Worm (Caenorhabditis elegans) whole organism, mixed stage, embryonic: ENCODE data around the gene Y43F8B.11.

Experiments
- ceh-43 ChIP-seq: fragments of 200-800 bp; sonication (Bioruptor generic); optimal IDR thresholded peaks from 2 replicates; lab custom pipeline; 2018; ENCODE audit warnings: mild to moderate bottlenecking, missing genetic modification characterization, moderate library complexity, missing compliant biosample characterization
- ces-1 ChIP-seq: fragments of 150-350 bp; optimal IDR thresholded peaks from 2 replicates; lab custom pipeline; 2014; ENCODE audit warnings: missing biosample characterization, missing genetic modification reagents, missing genetic modification characterization
- drap-1 ChIP-seq: fragments of 200-800 bp; sonication (Bioruptor generic); optimal IDR thresholded peaks from 3 replicates; lab custom pipeline; 2018; ENCODE audit warnings: mild to moderate bottlenecking, missing genetic modification characterization, missing compliant biosample characterization
- elt-3 ChIP-seq: fragments of 150-350 bp; optimal IDR thresholded peaks from 2 replicates; lab custom pipeline; 2014; ENCODE audit warnings: missing biosample characterization, missing genetic modification characterization
- mab-5 ChIP-seq: fragments of 150-350 bp; optimal IDR thresholded peaks from 2 replicates; lab custom pipeline; 2014; ENCODE audit warnings: missing biosample characterization, missing genetic modification characterization
- nhr-237 ChIP-seq: fragments of 150-350 bp; optimal IDR thresholded peaks from 2 replicates; lab custom pipeline; 2014; ENCODE audit warnings: missing biosample characterization, missing genetic modification characterization
- nhr-76 ChIP-seq: sonication (generic microtip); optimal IDR thresholded peaks from 2 replicates; lab custom pipeline; 2017; ENCODE audit warnings: missing biosample characterization, missing genetic modification characterization
- pha-4 ChIP-seq: fragments of 150-350 bp; optimal IDR thresholded peaks from 2 replicates; lab custom pipeline; 2018; ENCODE audit warnings: missing biosample characterization, missing genetic modification reagents, missing genetic modification characterization
- unc-62 ChIP-seq: fragments of 150-350 bp; optimal IDR thresholded peaks from 2 replicates; lab custom pipeline; 2014; ENCODE audit warnings: missing biosample characterization, missing genetic modification reagents, missing genetic modification characterization
- ztf-11 ChIP-seq: fragments of 150-350 bp; optimal IDR thresholded peaks from 2 replicates; lab custom pipeline; 2014; ENCODE audit warnings: missing biosample characterization, missing genetic modification characterization

DNA sequence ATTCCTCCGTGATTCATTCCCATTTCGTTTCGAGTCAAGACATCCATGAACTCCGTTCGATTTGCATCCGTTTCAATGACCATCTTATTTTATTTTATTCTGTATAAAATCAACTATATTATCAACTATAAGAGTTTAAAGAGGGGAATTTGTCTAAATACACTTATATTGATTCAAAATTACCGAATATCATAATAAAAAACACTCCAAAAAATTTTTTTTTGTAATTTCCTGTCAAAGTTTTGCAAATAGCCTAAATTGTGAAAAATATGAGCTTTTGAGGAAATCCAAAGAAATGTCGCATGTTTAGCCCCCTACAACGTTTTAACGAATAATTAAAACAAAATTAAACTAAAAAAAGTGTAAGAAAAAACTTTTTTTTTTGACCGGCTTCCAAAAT lies 8.5 kb upstream of the Y43F8B.11 start, which contains the start of gene Y43F8B.15:
- TF ChIP-seq mab-5 (tag; lab: Kevin White, UChicago) = no peak
- no peak for TF ChIP-seq pha-4 (tag; lab: Kevin White, UChicago)
- no peak for TF ChIP-seq ztf-11 (tag; lab: Kevin White, UChicago)
- no peak for TF ChIP-seq nhr-237 (tag; lab: Kevin White, UChicago)
- TF ChIP-seq elt-3 (tag; lab: Kevin White, UChicago) = no peak
- TF ChIP-seq drap-1 (GFP tag; lab: Kevin White, UChicago) = no peak
- no peak for TF ChIP-seq nhr-76 (tag; lab: Kevin White, UChicago)
- TF ChIP-seq ces-1 (GFP tag; lab: Kevin White, UChicago) = no peak
- no peak for TF ChIP-seq unc-62
- TF ChIP-seq ceh-43 = no peak
